Comparison of ENCODE assay signal across 1 fruit fly cellular context in the genomic region with DNA sequence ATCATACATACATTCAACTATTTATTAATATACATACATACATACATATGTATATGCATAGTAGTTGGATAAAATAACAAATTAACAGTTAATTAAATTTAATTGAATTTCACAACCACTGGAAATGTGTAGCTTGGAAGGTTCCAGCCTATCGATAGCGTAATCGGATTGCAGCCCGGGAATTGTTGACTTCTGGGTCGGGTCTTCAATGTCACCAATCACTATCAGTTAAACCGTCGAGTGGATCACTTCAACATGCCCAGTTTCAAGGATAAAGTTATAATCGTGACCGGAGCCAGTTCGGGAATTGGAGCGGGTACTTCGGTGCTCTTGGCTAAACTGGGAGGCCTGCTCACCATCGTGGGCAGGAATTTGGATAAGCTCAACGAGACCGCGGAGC.
TF ChIP-seq lines count a peak whose summit lies in the region.

A gene (plus strand): TSS at position 191 of the 400 bp plus-strand sequence.

TF ChIP-seq in whole organism, embryonic, 481 proteins besides CTCF, POLR2A, EP300 and RAD21 (continued from another document):
- TF ChIP-seq schlank (tag; optimal IDR thresholded peaks at IDR 0.05; lab: Kevin White, UChicago) (no peak), aop (GFP tag; IDR thresholded peaks at IDR 0.05; lab: Robert Waterston, UW) (no peak), Eip74EF (GFP tag; optimal IDR thresholded peaks at IDR 0.05; lab: Kevin White, UChicago) (no peak), CG2712 (tag; optimal IDR thresholded peaks at IDR 0.05; lab: Kevin White, UChicago) (no peak), kni (GFP tag; optimal IDR thresholded peaks at IDR 0.05; lab: Kevin White, UChicago) (no peak), Mrtf (GFP tag; IDR thresholded peaks at IDR 0.05; lab: Robert Waterston, UW) (no peak), trem (tag; optimal IDR thresholded peaks at IDR 0.05; lab: Kevin White, UChicago) (no peak), CG4360 (GFP tag; IDR thresholded peaks at IDR 0.05; lab: Robert Waterston, UW) (no peak), eyg (GFP tag; optimal IDR thresholded peaks at IDR 0.05; lab: Kevin White, UChicago) (no peak), ERR (GFP tag; optimal IDR thresholded peaks at IDR 0.05; lab: Kevin White, UChicago) (peak; percentile 40), rib (GFP tag; IDR thresholded peaks at IDR 0.05; lab: Robert Waterston, UW) (no peak), ftz-f1 (GFP tag; optimal IDR thresholded peaks at IDR 0.05; lab: Kevin White, UChicago) (peak; percentile 83), CG9609 (GFP tag; optimal IDR thresholded peaks at IDR 0.05; lab: Kevin White, UChicago) (no peak), Dref (GFP tag; IDR thresholded peaks at IDR 0.05; lab: Robert Waterston, UW) (peak; percentile 60), da (GFP tag; optimal IDR thresholded peaks at IDR 0.05; lab: Kevin White, UChicago) (no peak), crol (GFP tag; IDR thresholded peaks at IDR 0.05; lab: Robert Waterston, UW) (no peak), D (optimal IDR thresholded peaks at IDR 0.05; lab: Kevin White, UChicago) (no peak), D (GFP tag; optimal IDR thresholded peaks at IDR 0.05; lab: Kevin White, UChicago) (no peak), cwo (GFP tag; optimal IDR thresholded peaks at IDR 0.05; lab: Kevin White, UChicago) (no peak), CG14441 (GFP tag; IDR thresholded peaks at IDR 0.05; lab: Robert Waterston, UW) (no peak), Dp (GFP tag; optimal IDR thresholded peaks at IDR 0.05; lab: Kevin White, UChicago) (no peak), Vsx1 (GFP tag; optimal IDR thresholded peaks at IDR 0.05; lab: Kevin White, UChicago) (no peak), B-H1 (GFP tag; IDR thresholded peaks at IDR 0.05; lab: Robert Waterston, UW) (no peak), CG2120 (GFP tag; optimal IDR thresholded peaks at IDR 0.05; lab: Kevin White, UChicago) (no peak), cato (GFP tag; optimal IDR thresholded peaks at IDR 0.05; lab: Kevin White, UChicago; ENCODE audit: borderline replicate concordance) (no peak), NFAT (GFP tag; IDR thresholded peaks at IDR 0.05; lab: Robert Waterston, UW) (no peak), grau (tag; optimal IDR thresholded peaks at IDR 0.05; lab: Kevin White, UChicago) (no peak), gsb (GFP tag; IDR thresholded peaks at IDR 0.05; lab: Robert Waterston, UW) (no peak), Chrac-16 (GFP tag; optimal IDR thresholded peaks at IDR 0.05; lab: Kevin White, UChicago) (no peak), Ets97D (GFP tag; optimal IDR thresholded peaks at IDR 0.05; lab: Kevin White, UChicago) (no peak), CG12744 (GFP tag; optimal IDR thresholded peaks at IDR 0.05; lab: Kevin White, UChicago) (no peak), jing (GFP tag; optimal IDR thresholded peaks at IDR 0.05; lab: Kevin White, UChicago) (no peak), CG11093 (GFP tag; IDR thresholded peaks at IDR 0.05; lab: Robert Waterston, UW) (no peak), MTF-1 (GFP tag; optimal IDR thresholded peaks at IDR 0.05; lab: Kevin White, UChicago; ENCODE audit: borderline replicate concordance) (no peak), CG12236 (GFP tag; optimal IDR thresholded peaks at IDR 0.05; lab: Kevin White, UChicago) (no peak), Gug (GFP tag; IDR thresholded peaks at IDR 0.05; lab: Robert Waterston, UW) (no peak), gcm (GFP tag; optimal IDR thresholded peaks at IDR 0.05; lab: Kevin White, UChicago) (no peak), Ets65A (GFP tag; lab: Kevin White, UChicago) (peak; percentile 41), sug (tag; optimal IDR thresholded peaks at IDR 0.05; lab: Kevin White, UChicago) (peak; percentile 16), hkb (optimal IDR thresholded peaks at IDR 0.05; lab: Kevin White, UChicago) (no peak), hkb (GFP tag; IDR thresholded peaks at IDR 0.05; lab: Robert Waterston, UW) (no peak), CG10209 (GFP tag; optimal IDR thresholded peaks at IDR 0.05; lab: Kevin White, UChicago) (no peak), HLHmδ (GFP tag; optimal IDR thresholded peaks at IDR 0.05; lab: Kevin White, UChicago) (no peak), MESR4 (GFP tag; optimal IDR thresholded peaks at IDR 0.05; lab: Kevin White, UChicago) (peak; percentile 54), vnd (GFP tag; IDR thresholded peaks at IDR 0.05; lab: Robert Waterston, UW; ENCODE audit: partially characterized antibody) (peak; percentile 49; the same call in 1 of the 3 replicates), Bgb (GFP tag; IDR thresholded peaks at IDR 0.05; lab: Robert Waterston, UW; ENCODE audit: partially characterized antibody) (peak; percentile 42; the same call in 1 of the 2 replicates), MBD-R2 (GFP tag; IDR thresholded peaks at IDR 0.05; lab: Robert Waterston, UW) (peak; percentile 52; the same call in 1 of the 2 replicates), CG2678 (tag; optimal IDR thresholded peaks at IDR 0.05; lab: Kevin White, UChicago) (no peak), ash1 (GFP tag; optimal IDR thresholded peaks at IDR 0.05; lab: Kevin White, UChicago) (no peak), maf-S (GFP tag; optimal IDR thresholded peaks at IDR 0.05; lab: Kevin White, UChicago) (no peak), CG8765 (GFP tag; IDR thresholded peaks at IDR 0.05; lab: Robert Waterston, UW) (no peak), D19A (tag; optimal IDR thresholded peaks at IDR 0.05; lab: Kevin White, UChicago) (no peak), CG10321 (GFP tag; IDR thresholded peaks at IDR 0.05; lab: Robert Waterston, UW) (no peak), bsh (GFP tag; optimal IDR thresholded peaks at IDR 0.05; lab: Kevin White, UChicago) (no peak), Atf-2 (GFP tag; optimal IDR thresholded peaks at IDR 0.05; lab: Kevin White, UChicago) (no peak), Spps (tag; optimal IDR thresholded peaks at IDR 0.05; lab: Kevin White, UChicago) (no peak), CG8281 (tag; optimal IDR thresholded peaks at IDR 0.05; lab: Kevin White, UChicago) (no peak), Oli (tag; optimal IDR thresholded peaks at IDR 0.05; lab: Kevin White, UChicago) (no peak), CG4820 (GFP tag; optimal IDR thresholded peaks at IDR 0.05; lab: Kevin White, UChicago) (no peak), klu (GFP tag; IDR thresholded peaks at IDR 0.05; lab: Robert Waterston, UW) (no peak), CG16813 (GFP tag; IDR thresholded peaks at IDR 0.05; lab: Robert Waterston, UW; ENCODE audit: partially characterized antibody) (peak; percentile 39; the same call in 1 of the 3 replicates), CG1024 (GFP tag; IDR thresholded peaks at IDR 0.05; lab: Robert Waterston, UW) (no peak), stwl (tag; optimal IDR thresholded peaks at IDR 0.05; lab: Kevin White, UChicago) (no peak), CG13287 (GFP tag; IDR thresholded peaks at IDR 0.05; lab: Robert Waterston, UW; ENCODE audit: partially characterized antibody) (peak; percentile 14; the same call in 1 of the 2 replicates), ro (GFP tag; IDR thresholded peaks at IDR 0.05; lab: Robert Waterston, UW) (no peak), amos (GFP tag; IDR thresholded peaks at IDR 0.05; lab: Robert Waterston, UW; ENCODE audit: partially characterized antibody) (peak; percentile 52), CG9727 (GFP tag; optimal IDR thresholded peaks at IDR 0.05; lab: Kevin White, UChicago) (no peak), CG1602 (GFP tag; optimal IDR thresholded peaks at IDR 0.05; lab: Kevin White, UChicago) (no peak), fd102C (GFP tag; optimal IDR thresholded peaks at IDR 0.05; lab: Kevin White, UChicago) (no peak), CG17328 (GFP tag; IDR thresholded peaks at IDR 0.05; lab: Robert Waterston, UW) (no peak), ken (GFP tag; IDR thresholded peaks at IDR 0.05; lab: Robert Waterston, UW) (no peak), CG8359 (GFP tag; optimal IDR thresholded peaks at IDR 0.05; lab: Kevin White, UChicago; ENCODE audit: borderline replicate concordance) (no peak), YL-1 (GFP tag; optimal IDR thresholded peaks at IDR 0.05; lab: Kevin White, UChicago) (no peak), CG9932 (GFP tag; IDR thresholded peaks at IDR 0.05; lab: Robert Waterston, UW) (no peak), ham (GFP tag; IDR thresholded peaks at IDR 0.05; lab: Robert Waterston, UW) (no peak), Trl (optimal IDR thresholded peaks at IDR 0.05; lab: Kevin White, UChicago) (no peak), Trl (GFP tag; optimal IDR thresholded peaks at IDR 0.05; lab: Kevin White, UChicago) (no peak), CG15514 (GFP tag; optimal IDR thresholded peaks at IDR 0.05; lab: Kevin White, UChicago) (peak; percentile 76), TFAM (GFP tag; optimal IDR thresholded peaks at IDR 0.05; lab: Kevin White, UChicago) (no peak), Sin3A (optimal IDR thresholded peaks at IDR 0.05; lab: Kevin White, UChicago) (no peak), Kr (GFP tag; optimal IDR thresholded peaks at IDR 0.05; lab: Kevin White, UChicago) (no peak), chinmo (GFP tag; IDR thresholded peaks at IDR 0.05; lab: Robert Waterston, UW; ENCODE audit: partially characterized antibody) (no peak), crc (GFP tag; optimal IDR thresholded peaks at IDR 0.05; lab: Kevin White, UChicago) (no peak), gce (GFP tag; IDR thresholded peaks at IDR 0.05; lab: Robert Waterston, UW) (no peak), CG34376 (GFP tag; optimal IDR thresholded peaks at IDR 0.05; lab: Kevin White, UChicago) (peak; percentile 57), gem (tag; optimal IDR thresholded peaks at IDR 0.05; lab: Kevin White, UChicago) (no peak), hth (optimal IDR thresholded peaks at IDR 0.05; lab: Kevin White, UChicago) (no peak), p53 (GFP tag; optimal IDR thresholded peaks at IDR 0.05; lab: Kevin White, UChicago) (no peak), CG4730 (GFP tag; IDR thresholded peaks at IDR 0.05; lab: Robert Waterston, UW) (no peak), danr (GFP tag; IDR thresholded peaks at IDR 0.05; lab: Robert Waterston, UW) (no peak), Scr (GFP tag; IDR thresholded peaks at IDR 0.05; lab: Robert Waterston, UW; ENCODE audit: partially characterized antibody) (peak; percentile 43), ATbp (GFP tag; optimal IDR thresholded peaks at IDR 0.05; lab: Kevin White, UChicago) (no peak), fu2 (GFP tag; optimal IDR thresholded peaks at IDR 0.05; lab: Kevin White, UChicago) (no peak), al (GFP tag; IDR thresholded peaks at IDR 0.05; lab: Robert Waterston, UW) (no peak), CG7556 (GFP tag; optimal IDR thresholded peaks at IDR 0.05; lab: Kevin White, UChicago) (no peak), dm (GFP tag; optimal IDR thresholded peaks at IDR 0.05; lab: Kevin White, UChicago) (no peak), Gsc (GFP tag; IDR thresholded peaks at IDR 0.05; lab: Robert Waterston, UW) (no peak), Sry-δ (GFP tag; optimal IDR thresholded peaks at IDR 0.05; lab: Kevin White, UChicago) (peak; percentile 24), tll (GFP tag; optimal IDR thresholded peaks at IDR 0.05; lab: Kevin White, UChicago) (peak in 1 of 2 experiments; percentile 23), inv (GFP tag; IDR thresholded peaks at IDR 0.05; lab: Robert Waterston, UW; ENCODE audit: partially characterized antibody) (0 out of 2 replicates have a peak, but pooled peaks have one; percentile 18), CG17359 (tag; optimal IDR thresholded peaks at IDR 0.05; lab: Kevin White, UChicago) (no peak), stc (GFP tag; IDR thresholded peaks at IDR 0.05; lab: Robert Waterston, UW) (no peak), grn (GFP tag; optimal IDR thresholded peaks at IDR 0.05; lab: Kevin White, UChicago) (no peak), CG10565 (GFP tag; optimal IDR thresholded peaks at IDR 0.05; lab: Kevin White, UChicago) (no peak), pzg (GFP tag; optimal IDR thresholded peaks at IDR 0.05; lab: Kevin White, UChicago) (peak; percentile 31), BEAF-32 (GFP tag; optimal IDR thresholded peaks at IDR 0.05; lab: Kevin White, UChicago) (peak; percentile 52), HmgD (GFP tag; optimal IDR thresholded peaks at IDR 0.05; lab: Kevin White, UChicago) (no peak), exex (tag; optimal IDR thresholded peaks at IDR 0.05; lab: Kevin White, UChicago) (peak; percentile 88), chn (GFP tag; optimal IDR thresholded peaks at IDR 0.05; lab: Kevin White, UChicago) (no peak), CG7271 (tag; optimal IDR thresholded peaks at IDR 0.05; lab: Kevin White, UChicago) (no peak), yki (optimal IDR thresholded peaks at IDR 0.05; lab: Kevin White, UChicago) (no peak), crp (GFP tag; optimal IDR thresholded peaks at IDR 0.05; lab: Kevin White, UChicago) (no peak), eve (GFP tag; optimal IDR thresholded peaks at IDR 0.05; lab: Kevin White, UChicago) (no peak), CG1792 (GFP tag; optimal IDR thresholded peaks at IDR 0.05; lab: Kevin White, UChicago) (no peak), jumu (GFP tag; optimal IDR thresholded peaks at IDR 0.05; lab: Kevin White, UChicago) (no peak), CG3847 (GFP tag; IDR thresholded peaks at IDR 0.05; lab: Robert Waterston, UW) (no peak), CG2116 (GFP tag; optimal IDR thresholded peaks at IDR 0.05; lab: Kevin White, UChicago) (peak; percentile 96), nau (GFP tag; optimal IDR thresholded peaks at IDR 0.05; lab: Kevin White, UChicago) (no peak), Sox102F (GFP tag; optimal IDR thresholded peaks at IDR 0.05; lab: Kevin White, UChicago) (no peak), Aef1 (GFP tag; IDR thresholded peaks at IDR 0.05; lab: Robert Waterston, UW) (no peak), CG14710 (tag; optimal IDR thresholded peaks at IDR 0.05; lab: Kevin White, UChicago) (no peak), mirr (GFP tag; optimal IDR thresholded peaks at IDR 0.05; lab: Kevin White, UChicago) (peak; percentile 65), tna (GFP tag; IDR thresholded peaks at IDR 0.05; lab: Robert Waterston, UW; ENCODE audit: partially characterized antibody) (no peak), Doc3 (GFP tag; IDR thresholded peaks at IDR 0.05; lab: Robert Waterston, UW; ENCODE audit: partially characterized antibody) (no peak)
